Fruit fly (Drosophila melanogaster) whole organism, prepupa: Measurements from ENCODE around the gene Cyp4ac2.

Experiments used
- CG11294 ChIP-seq: fragments of 200-800 bp; sonication (Bioruptor generic); IDR thresholded peaks from 2 replicates; pipeline ENCODE4 v1.3.6; 2022; ENCODE audit warnings: missing biosample characterization, missing genetic modification characterization
- CG7368 ChIP-seq: fragments of 200-800 bp; sonication (Bioruptor generic); optimal IDR thresholded peaks from 3 replicates; lab custom pipeline; 2016; ENCODE audit warnings: missing biosample characterization, missing genetic modification characterization
- CG8632 ChIP-seq: fragments of 200-800 bp; sonication (Bioruptor generic); optimal IDR thresholded peaks from 3 replicates; lab custom pipeline; 2016; ENCODE audit warnings: missing biosample characterization, missing genetic modification characterization
- Eip93F ChIP-seq: fragments of 200-800 bp; sonication (Bioruptor generic); optimal IDR thresholded peaks from 2 replicates; lab custom pipeline; 2016; ENCODE audit warnings: missing biosample characterization, mild to moderate bottlenecking, missing genetic modification characterization
- fd59A ChIP-seq: fragments of 200-800 bp; sonication (Bioruptor generic); optimal IDR thresholded peaks from 2 replicates; lab custom pipeline; 2017; ENCODE audit warnings: missing biosample characterization, mild to moderate bottlenecking, missing genetic modification characterization, missing genetic modification reagents

DNA sequence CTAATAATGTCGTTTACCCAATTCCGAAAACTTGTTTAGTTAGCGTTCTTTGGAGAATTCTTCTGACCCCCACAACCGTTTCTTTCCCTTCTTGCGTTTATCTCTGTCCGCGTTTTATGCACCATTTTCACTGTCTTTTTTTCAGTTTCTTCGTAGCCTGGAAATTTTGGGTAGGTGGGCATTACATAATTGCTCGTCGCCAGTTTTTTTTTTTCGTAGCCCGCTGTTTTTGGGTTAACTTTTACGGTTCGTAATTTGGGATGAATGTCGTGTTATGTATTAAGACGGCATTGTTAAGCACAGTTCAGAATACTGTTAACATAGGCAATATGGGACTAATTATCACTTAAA lies 31.7 kb downstream of the Cyp4ac2 start:
- no peak for TF ChIP-seq CG8632 (GFP tag; lab: Kevin White, UChicago)
- no peak for TF ChIP-seq CG11294 (GFP tag; lab: Robert Waterston, UW)
- no peak for TF ChIP-seq fd59A (GFP tag; lab: Kevin White, UChicago)
- TF ChIP-seq Eip93F (GFP tag; lab: Kevin White, UChicago): no peak
- no peak for TF ChIP-seq CG7368 (GFP tag; lab: Kevin White, UChicago)
